Worm (Caenorhabditis elegans): ENCODE results near the gene F12D9.2.

The F12D9.2 gene

DNA sequence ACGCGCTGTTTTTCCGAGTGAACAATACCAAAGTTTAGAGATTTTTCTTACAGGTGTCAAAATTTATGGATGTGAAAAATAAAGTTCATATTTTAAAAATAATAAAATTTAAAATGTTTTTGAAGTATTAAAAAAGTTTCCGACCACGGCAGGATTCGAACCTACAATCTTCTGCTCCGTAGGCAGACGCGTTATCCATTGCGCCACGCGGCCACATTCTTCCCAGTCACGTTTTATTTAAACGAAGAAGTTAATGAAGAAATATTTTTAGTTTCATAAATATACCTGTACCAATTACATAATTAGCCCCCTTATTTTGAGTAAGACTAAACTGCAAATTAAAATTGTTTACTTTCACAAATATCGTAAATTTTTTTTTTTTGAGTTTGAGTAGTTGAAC lies 6.2 kb downstream of the F12D9.2 start (continued):
- TF ChIP-seq rec-8 (tag; optimal IDR thresholded peaks at IDR 0.05) (peak; percentile 50 to 71), bed-1 (GFP tag; IDR thresholded peaks at IDR 0.05) (no peak), madf-3 (GFP tag; IDR thresholded peaks at IDR 0.05) (no peak), ztf-6 (GFP tag; IDR thresholded peaks at IDR 0.05) (no peak), hsf-1 (GFP tag; IDR thresholded peaks at IDR 0.05) (no peak; the same call in 1 of the 2 replicates), cebp-2 (GFP tag; IDR thresholded peaks at IDR 0.05) (no peak), hlh-12 (tag; optimal IDR thresholded peaks at IDR 0.05) (peak; percentile 71), B0019.2 (GFP tag; conservative IDR thresholded peaks at IDR 0.05) (no peak), B0035.1 (tag; optimal IDR thresholded peaks at IDR 0.05) (peak; percentile 65), sdz-38 (tag; optimal IDR thresholded peaks at IDR 0.05) (no peak), madf-8 (GFP tag; conservative IDR thresholded peaks at IDR 0.05) (no peak), ama-1 (optimal IDR thresholded peaks at IDR 0.05) (no peak), ama-1 (GFP tag; optimal IDR thresholded peaks at IDR 0.05) (peak; percentile 6 to 65), somi-1 (GFP tag; optimal IDR thresholded peaks at IDR 0.05) (no peak), hmg-20 (GFP tag; IDR thresholded peaks at IDR 0.05) (no peak), efl-1 (GFP tag; optimal IDR thresholded peaks at IDR 0.05) (no peak), sptf-2 (GFP tag; optimal IDR thresholded peaks at IDR 0.05) (no peak), madf-6 (GFP tag; IDR thresholded peaks at IDR 0.05) (peak; percentile 30; the same call in 1 of the 2 replicates), mcd-1 (GFP tag; IDR thresholded peaks at IDR 0.05) (no peak), lsl-1 (GFP tag; optimal IDR thresholded peaks at IDR 0.05) (no peak), athp-1 (tag; optimal IDR thresholded peaks at IDR 0.05) (peak; percentile 42), snpc-4 (GFP tag; optimal IDR thresholded peaks at IDR 0.05) (peak; percentile 64), snpc-4 (tag; optimal IDR thresholded peaks at IDR 0.05) (peak in 3 of 4 experiments; percentile 34 to 68 (median 36)), nhr-27 (tag; optimal IDR thresholded peaks at IDR 0.05) (no peak), tbp1 (GFP tag; optimal IDR thresholded peaks at IDR 0.05) (peak; percentile 90), D2030.7 (GFP tag; IDR thresholded peaks at IDR 0.05) (peak; percentile 77; the same call in 1 of the 2 replicates), aptf-2 (GFP tag; conservative IDR thresholded peaks at IDR 0.05) (no peak), T26A5.8 (tag; optimal IDR thresholded peaks at IDR 0.05) (no peak), fkh-3 (tag; optimal IDR thresholded peaks at IDR 0.05) (no peak), ztf-25 (GFP tag; IDR thresholded peaks at IDR 0.05) (peak; percentile 89), Y53F4B.3 (GFP tag; IDR thresholded peaks at IDR 0.05) (no peak), nhr-90 (tag; optimal IDR thresholded peaks at IDR 0.05) (peak; percentile 69), ztf-28 (GFP tag; IDR thresholded peaks at IDR 0.05) (peak; percentile 17; the same call in 1 of the 2 replicates), Y56A3A.18 (GFP tag; IDR thresholded peaks at IDR 0.05) (no peak), ceh-100 (GFP tag; IDR thresholded peaks at IDR 0.05) (no peak), zim-3 (tag; optimal IDR thresholded peaks at IDR 0.05) (no peak), ceh-91 (GFP tag; IDR thresholded peaks at IDR 0.05) (no peak), atf-7 (tag; optimal IDR thresholded peaks at IDR 0.05) (no peak)

DNA sequence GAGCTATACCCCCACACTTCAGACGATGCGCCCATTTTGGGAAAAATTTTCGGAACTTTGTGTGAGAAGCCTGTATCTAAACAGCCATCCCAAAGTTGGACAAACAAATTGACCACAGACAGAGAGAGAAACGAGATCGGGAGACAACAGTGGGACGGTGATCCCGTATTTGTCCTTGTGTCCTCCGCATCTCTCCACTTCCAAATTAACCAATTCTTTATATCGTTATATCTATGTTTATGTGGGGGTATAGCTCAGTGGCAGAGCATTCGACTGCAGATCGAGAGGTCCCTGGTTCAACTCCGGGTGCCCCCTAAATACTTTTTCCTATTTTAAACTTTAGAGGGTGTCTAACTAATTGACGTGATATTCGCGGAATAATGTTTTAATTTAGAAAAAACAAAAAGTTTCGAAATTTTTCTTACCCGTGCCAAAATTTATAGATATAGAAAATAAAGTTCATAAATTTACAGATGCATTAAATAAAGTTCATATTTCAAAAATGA lies 8.2 kb downstream of the F12D9.2 start:
- TF ChIP-seq F23B12.7 (tag; optimal IDR thresholded peaks at IDR 0.05; ENCODE audit: insufficient read depth) = no peak
- peak; percentile 88 for TF ChIP-seq lin-26 (GFP tag; IDR thresholded peaks at IDR 0.05)
- TF ChIP-seq T26A5.8 (tag; optimal IDR thresholded peaks at IDR 0.05) = peak; percentile 47
- TF ChIP-seq aptf-3 (GFP tag; IDR thresholded peaks at IDR 0.05) = 0 out of 2 replicates have a peak, but pooled peaks have one; percentile 25
- TF ChIP-seq egl-18 (GFP tag; IDR thresholded peaks at IDR 0.05) = no peak
- no peak; the same call in 1 of the 2 replicates for TF ChIP-seq F39B2.1 (GFP tag; IDR thresholded peaks at IDR 0.05)
- peak; percentile 3 for TF ChIP-seq somi-1 (GFP tag; optimal IDR thresholded peaks at IDR 0.05)
- TF ChIP-seq ceh-58 (GFP tag; IDR thresholded peaks at IDR 0.05) = no peak
- TF ChIP-seq rpc-1 (optimal IDR thresholded peaks at IDR 0.05) = peak; percentile 88
- peak; percentile 97 for TF ChIP-seq rpc-1 (tag; optimal IDR thresholded peaks at IDR 0.05)
- peak; percentile 36 for TF ChIP-seq chd-7 (tag; optimal IDR thresholded peaks at IDR 0.05)
- TF ChIP-seq ama-1 (optimal IDR thresholded peaks at IDR 0.05) = no peak
- TF ChIP-seq ama-1 (GFP tag; optimal IDR thresholded peaks at IDR 0.05) = peak in 1 of 2 experiments; percentile 64
- peak; percentile 68 for TF ChIP-seq D2030.7 (GFP tag; IDR thresholded peaks at IDR 0.05)
- peak; percentile 3 for TF ChIP-seq ccch-3 (GFP tag; optimal IDR thresholded peaks at IDR 0.05)
- no peak for TF ChIP-seq madf-3 (GFP tag; IDR thresholded peaks at IDR 0.05)
- TF ChIP-seq B0261.1 (tag; optimal IDR thresholded peaks at IDR 0.05) = peak; percentile 91
- no peak for TF ChIP-seq hmg-20 (GFP tag; IDR thresholded peaks at IDR 0.05)
- no peak for TF ChIP-seq lsl-1 (GFP tag; optimal IDR thresholded peaks at IDR 0.05)
- no peak for TF ChIP-seq athp-1 (tag; optimal IDR thresholded peaks at IDR 0.05)
- TF ChIP-seq Y67H2A.10 (GFP tag; conservative IDR thresholded peaks at IDR 0.05) = no peak
